Worm (Caenorhabditis elegans) whole organism, L3 larva: ENCODE results near the gene fard-1.

Experiments
- R02D3.7 ChIP-seq: fragments of 150-350 bp; optimal IDR thresholded peaks from 2 replicates; lab custom pipeline; 2014; ENCODE audit warnings: missing biosample characterization, missing genetic modification characterization
- aly-2 ChIP-seq: fragments of 150-350 bp; optimal IDR thresholded peaks from 2 replicates; lab custom pipeline; 2014; ENCODE audit warnings: missing biosample characterization, missing genetic modification characterization
- ama-1 ChIP-seq: fragments of 150-350 bp; optimal IDR thresholded peaks from 2 replicates; lab custom pipeline; 2018
- ceh-16 ChIP-seq: sonication (generic microtip); optimal IDR thresholded peaks from 2 replicates; lab custom pipeline; 2017; ENCODE audit warnings: missing biosample characterization, missing genetic modification characterization
- ceh-28 ChIP-seq: fragments of 150-350 bp; optimal IDR thresholded peaks from 2 replicates; lab custom pipeline; 2014; ENCODE audit warnings: missing biosample characterization, missing genetic modification reagents, missing genetic modification characterization
- ceh-82 ChIP-seq: fragments of 150-350 bp; optimal IDR thresholded peaks from 2 replicates; lab custom pipeline; 2014; ENCODE audit warnings: missing biosample characterization, missing genetic modification characterization
- ceh-9 ChIP-seq: sonication (generic microtip); optimal IDR thresholded peaks from 2 replicates; lab custom pipeline; 2018; ENCODE audit warnings: missing biosample characterization, missing genetic modification characterization
- daf-12 ChIP-seq: fragments of 150-350 bp; optimal IDR thresholded peaks from 2 replicates; lab custom pipeline; 2014; ENCODE audit warnings: missing biosample characterization, missing genetic modification reagents, missing genetic modification characterization
- egl-27 ChIP-seq: sonication (generic microtip); optimal IDR thresholded peaks from 4 replicates; lab custom pipeline; 2017; ENCODE audit warnings: missing biosample characterization, missing genetic modification reagents, missing genetic modification characterization
- egl-5 ChIP-seq: fragments of 150-350 bp; optimal IDR thresholded peaks from 2 replicates; lab custom pipeline; 2017; ENCODE audit warnings: missing biosample characterization, missing genetic modification reagents, missing genetic modification characterization, inconsistent platforms
- elt-1 ChIP-seq: fragments of 150-350 bp; optimal IDR thresholded peaks from 2 replicates; lab custom pipeline; 2014; ENCODE audit warnings: missing biosample characterization, missing genetic modification characterization
- elt-2 ChIP-seq: sonication (generic microtip); optimal IDR thresholded peaks from 2 replicates; lab custom pipeline; 2016; ENCODE audit warnings: missing genetic modification reagents, mild to moderate bottlenecking, missing genetic modification characterization, missing compliant biosample characterization
- elt-3 ChIP-seq, 3 experiments: fragments of 150-350 bp in 1 of 3; sonication (generic microtip) in 2 of 3; optimal IDR thresholded peaks; 2 replicates in 2 of 3; 4 replicates in 1 of 3; lab custom pipeline; 2014 to 2017; ENCODE audit warnings: missing biosample characterization in 3 of 3, missing genetic modification characterization in 3 of 3
- fkh-10 ChIP-seq: sonication (generic microtip); optimal IDR thresholded peaks from 2 replicates; lab custom pipeline; 2017; ENCODE audit warnings: missing biosample characterization, missing genetic modification reagents, missing genetic modification characterization
- fos-1 ChIP-seq: fragments of 150-350 bp; optimal IDR thresholded peaks from 2 replicates; lab custom pipeline; 2014; ENCODE audit warnings: missing biosample characterization, missing genetic modification characterization
- hmg-11 ChIP-seq: sonication (generic microtip); optimal IDR thresholded peaks from 2 replicates; lab custom pipeline; 2016; ENCODE audit warnings: missing genetic modification characterization, missing compliant biosample characterization
- jun-1 ChIP-seq: fragments of 150-350 bp; optimal IDR thresholded peaks from 2 replicates; lab custom pipeline; 2014; ENCODE audit warnings: missing biosample characterization, missing genetic modification reagents, missing genetic modification characterization
- lin-39 ChIP-seq: fragments of 150-350 bp; optimal IDR thresholded peaks from 2 replicates; lab custom pipeline; 2018; ENCODE audit warnings: missing biosample characterization, missing genetic modification reagents, missing genetic modification characterization
- lsy-12 ChIP-seq: sonication (generic microtip); optimal IDR thresholded peaks from 2 replicates; lab custom pipeline; 2016; ENCODE audit warnings: mild to moderate bottlenecking, missing genetic modification characterization, missing compliant biosample characterization
- nhr-12 ChIP-seq: fragments of 150-350 bp; optimal IDR thresholded peaks from 2 replicates; lab custom pipeline; 2014; ENCODE audit warnings: missing biosample characterization, missing genetic modification characterization
- nhr-23 ChIP-seq: fragments of 150-350 bp; optimal IDR thresholded peaks from 2 replicates; lab custom pipeline; 2014; ENCODE audit warnings: missing biosample characterization, missing genetic modification reagents, missing genetic modification characterization
- nhr-25 ChIP-seq: sonication (generic microtip); optimal IDR thresholded peaks from 2 replicates; lab custom pipeline; 2017; ENCODE audit warnings: missing biosample characterization, missing genetic modification characterization
- nhr-43 ChIP-seq: sonication (generic microtip); optimal IDR thresholded peaks from 2 replicates; lab custom pipeline; 2016; ENCODE audit warnings: mild to moderate bottlenecking, missing genetic modification characterization, missing compliant biosample characterization; ENCODE audit not compliant: poor library complexity, severe bottlenecking
- nhr-67 ChIP-seq: fragments of 150-350 bp; optimal IDR thresholded peaks from 2 replicates; lab custom pipeline; 2014; ENCODE audit warnings: missing biosample characterization, missing genetic modification characterization
- nhr-76 ChIP-seq: fragments of 150-350 bp; sonication (generic microtip); optimal IDR thresholded peaks from 5 replicates; lab custom pipeline; 2014; ENCODE audit warnings: missing biosample characterization, missing genetic modification characterization
- nhr-77 ChIP-seq: fragments of 150-350 bp; optimal IDR thresholded peaks from 2 replicates; lab custom pipeline; 2014; ENCODE audit warnings: missing biosample characterization, missing genetic modification characterization
- pha-4 ChIP-seq: fragments of 150-350 bp; optimal IDR thresholded peaks from 2 replicates; lab custom pipeline; 2014; ENCODE audit warnings: missing biosample characterization, missing genetic modification reagents, missing genetic modification characterization
- pqm-1 ChIP-seq: fragments of 150-350 bp; optimal IDR thresholded peaks from 2 replicates; lab custom pipeline; 2017; ENCODE audit warnings: missing biosample characterization, missing genetic modification characterization, inconsistent platforms
- sea-2 ChIP-seq: fragments of 150-350 bp; sonication (generic microtip); optimal IDR thresholded peaks from 4 replicates; lab custom pipeline; 2014; ENCODE audit warnings: missing biosample characterization, missing genetic modification reagents, missing genetic modification characterization
- skn-1 ChIP-seq: fragments of 150-350 bp; optimal IDR thresholded peaks from 2 replicates; lab custom pipeline; 2014; ENCODE audit warnings: missing biosample characterization, missing genetic modification characterization
- snpc-4 ChIP-seq: fragments of 150-350 bp; optimal IDR thresholded peaks from 2 replicates; lab custom pipeline; 2014; ENCODE audit warnings: missing biosample characterization, missing genetic modification characterization
- tbx-2 ChIP-seq: sonication (generic microtip); optimal IDR thresholded peaks from 2 replicates; lab custom pipeline; 2016; ENCODE audit warnings: mild to moderate bottlenecking, missing genetic modification characterization, missing compliant biosample characterization
- unc-39 ChIP-seq: sonication (generic microtip); optimal IDR thresholded peaks from 4 replicates; lab custom pipeline; 2017; ENCODE audit warnings: missing biosample characterization, missing genetic modification characterization
- zag-1 ChIP-seq: fragments of 150-350 bp; optimal IDR thresholded peaks from 2 replicates; lab custom pipeline; 2014; ENCODE audit warnings: missing biosample characterization, missing genetic modification characterization
- ztf-4 ChIP-seq: fragments of 150-350 bp; optimal IDR thresholded peaks from 2 replicates; lab custom pipeline; 2014; ENCODE audit warnings: missing biosample characterization, missing genetic modification characterization

The fard-1 gene

DNA sequence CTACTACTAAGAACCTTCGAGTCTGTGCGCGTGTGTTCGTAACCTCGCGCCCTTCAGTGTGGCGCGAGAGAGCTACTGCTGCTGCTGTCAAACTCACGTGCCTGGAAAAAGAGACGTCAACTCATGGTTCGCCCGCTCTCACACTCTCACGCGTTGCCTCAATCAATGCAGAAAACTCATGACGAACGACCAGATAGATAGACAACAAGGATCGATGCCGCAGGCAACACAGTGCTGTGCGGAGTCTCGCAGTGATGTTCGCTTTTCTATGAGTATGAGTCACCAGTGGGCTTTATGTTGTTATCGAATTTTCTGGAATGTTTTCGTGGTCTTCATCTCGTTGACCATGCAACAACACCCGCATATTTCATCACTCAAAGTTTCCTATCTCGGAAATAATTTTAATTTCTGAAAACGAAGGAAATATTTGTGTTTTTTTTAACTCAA lies 38.4 kb downstream of the fard-1 start (continued):
- TF ChIP-seq nhr-77 (tag; lab: Kevin White, UChicago) (no peak), lin-39 (tag; lab: Kevin White, UChicago) (peak; percentile 85), pha-4 (tag; lab: Kevin White, UChicago) (peak; percentile 53), ztf-4 (tag; lab: Kevin White, UChicago) (no peak), daf-12 (tag; lab: Kevin White, UChicago) (no peak), nhr-23 (no peak), fkh-10 (GFP tag; lab: Kevin White, UChicago) (peak; percentile 71), skn-1 (tag; lab: Kevin White, UChicago) (peak; percentile 45), unc-39 (tag; lab: Kevin White, UChicago) (no peak), nhr-76 (tag; lab: Kevin White, UChicago) (no peak), egl-27 (tag; lab: Kevin White, UChicago) (no peak), fos-1 (tag; lab: Kevin White, UChicago) (peak; percentile 58), egl-5 (peak; percentile 77), snpc-4 (tag; lab: Kevin White, UChicago) (peak; percentile 55), elt-3 (tag; optimal IDR thresholded peaks at IDR 0.05; lab: Kevin White, UChicago) (no peak), R02D3.7 (no peak), nhr-67 (tag; lab: Kevin White, UChicago) (no peak), aly-2 (tag; lab: Kevin White, UChicago) (no peak), pqm-1 (peak; percentile 75), ceh-16 (tag; lab: Kevin White, UChicago) (no peak)

ce11 chrX:2972272-2973042 lies 39.3 kb downstream of the fard-1 start:
- TF ChIP-seq egl-5 (peak; percentile 54), elt-2 (tag; lab: Kevin White, UChicago) (peak; percentile 63), nhr-12 (tag; lab: Kevin White, UChicago) (no peak), fos-1 (tag; lab: Kevin White, UChicago) (no peak), nhr-23 (peak; percentile 18), hmg-11 (tag; lab: Kevin White, UChicago) (peak; percentile 15), jun-1 (tag; lab: Kevin White, UChicago) (peak; percentile 56), pha-4 (tag; lab: Kevin White, UChicago) (peak; percentile 60), ama-1 (lab: Kevin White, UChicago) (peak; percentile 66), nhr-25 (tag; lab: Kevin White, UChicago) (peak; percentile 67), lsy-12 (tag; lab: Kevin White, UChicago) (no peak)

DNA sequence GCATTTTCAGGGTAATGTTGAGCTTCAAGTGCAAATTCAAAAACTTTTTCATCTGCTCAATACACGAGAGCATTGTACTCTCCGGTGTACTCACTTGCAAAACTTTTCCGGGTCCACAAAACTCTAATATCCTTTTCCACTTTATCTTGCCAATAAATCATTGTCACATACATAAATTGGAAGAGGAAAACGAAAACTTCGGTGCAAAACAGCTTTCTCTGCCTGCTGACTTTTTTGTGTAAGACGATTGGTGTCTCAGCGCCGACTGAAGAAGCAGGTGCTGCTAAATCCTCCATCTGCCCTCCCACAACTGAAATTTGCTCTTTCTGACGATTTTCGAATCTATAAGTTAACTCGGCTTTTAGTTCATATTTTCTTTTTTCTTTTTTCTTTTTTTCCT lies 42.3 kb downstream of the fard-1 start:
- no peak for TF ChIP-seq egl-27 (tag; lab: Kevin White, UChicago)

ce11 chrX:2976148-2976547 lies 43.0 kb downstream of the fard-1 start, which contains the start of gene aakg-3:
TSS of gene aakg-3 (plus strand) at chrX:2976448.
- TF ChIP-seq egl-5: peak; percentile 33
- TF ChIP-seq nhr-23: no peak
- TF ChIP-seq, all 47 proteins: peak for 1

- TF ChIP-seq ceh-28 (tag; lab: Kevin White, UChicago) (no peak), nhr-23 (no peak), ceh-9 (tag; lab: Kevin White, UChicago) (no peak), ztf-4 (tag; lab: Kevin White, UChicago) (no peak), hmg-11 (tag; lab: Kevin White, UChicago) (no peak), unc-39 (tag; lab: Kevin White, UChicago) (no peak), elt-1 (no peak), elt-2 (tag; lab: Kevin White, UChicago) (no peak), zag-1 (tag; lab: Kevin White, UChicago) (no peak), tbx-2 (tag; lab: Kevin White, UChicago) (no peak), lin-39 (tag; lab: Kevin White, UChicago) (no peak), ceh-82 (tag; lab: Kevin White, UChicago) (no peak), sea-2 (GFP tag; lab: Kevin White, UChicago) (no peak), nhr-43 (no peak)
- TF ChIP-seq, all 47 proteins: peak for 0
These were observed 44.9 kb downstream of the fard-1 start for ce11 chrX:2978100-2978499.
